Worm (Caenorhabditis elegans) whole organism, mixed stage, embryonic: ENCODE measurements around the gene nhr-123.

Source experiments
- bed-3 ChIP-seq: fragments of 200-800 bp; sonication (Bioruptor generic); optimal IDR thresholded peaks from 3 replicates; lab custom pipeline; 2018; ENCODE audit warnings: mild to moderate bottlenecking, missing genetic modification characterization, moderate library complexity, missing compliant biosample characterization
- elt-3 ChIP-seq: fragments of 150-350 bp; optimal IDR thresholded peaks from 2 replicates; lab custom pipeline; 2014; ENCODE audit warnings: missing biosample characterization, missing genetic modification characterization
- flh-1 ChIP-seq: fragments of 200-800 bp; sonication (Bioruptor generic); optimal IDR thresholded peaks from 2 replicates; lab custom pipeline; 2018; ENCODE audit warnings: mild to moderate bottlenecking, missing genetic modification characterization, moderate library complexity, missing compliant biosample characterization
- nhr-12 ChIP-seq: fragments of 150-350 bp; optimal IDR thresholded peaks from 2 replicates; lab custom pipeline; 2014; ENCODE audit warnings: missing biosample characterization, missing genetic modification characterization
- pha-4 ChIP-seq: fragments of 150-350 bp; optimal IDR thresholded peaks from 2 replicates; lab custom pipeline; 2018; ENCODE audit warnings: missing biosample characterization, missing genetic modification reagents, missing genetic modification characterization
- snpc-4 ChIP-seq: fragments of 150-350 bp; optimal IDR thresholded peaks from 2 replicates; lab custom pipeline; 2014; ENCODE audit warnings: missing biosample characterization, missing genetic modification characterization
- unc-120 ChIP-seq: sonication (generic microtip); optimal IDR thresholded peaks from 2 replicates; lab custom pipeline; 2017; ENCODE audit warnings: missing genetic modification characterization, missing compliant biosample characterization; ENCODE audit not compliant: poor library complexity, severe bottlenecking
- unc-62 ChIP-seq: fragments of 150-350 bp; optimal IDR thresholded peaks from 2 replicates; lab custom pipeline; 2014; ENCODE audit warnings: missing biosample characterization, missing genetic modification reagents, missing genetic modification characterization
- ztf-11 ChIP-seq: fragments of 150-350 bp; optimal IDR thresholded peaks from 2 replicates; lab custom pipeline; 2014; ENCODE audit warnings: missing biosample characterization, missing genetic modification characterization

ce11 chrV:433898-434297 lies 17.4 kb upstream of the nhr-123 start, which contains the start of gene B0554.2:
- TF ChIP-seq elt-3 (no peak), pha-4 (tag; lab: Kevin White, UChicago) (no peak), ztf-11 (tag; lab: Kevin White, UChicago) (no peak), bed-3 (GFP tag; lab: Kevin White, UChicago) (no peak), unc-62 (no peak), snpc-4 (tag; lab: Kevin White, UChicago) (no peak), nhr-12 (tag; lab: Kevin White, UChicago) (no peak), unc-120 (tag; lab: Kevin White, UChicago) (no peak), flh-1 (GFP tag; lab: Kevin White, UChicago) (no peak)
